Fruit fly (Drosophila melanogaster): ENCODE results near the gene mdu.

DNA sequence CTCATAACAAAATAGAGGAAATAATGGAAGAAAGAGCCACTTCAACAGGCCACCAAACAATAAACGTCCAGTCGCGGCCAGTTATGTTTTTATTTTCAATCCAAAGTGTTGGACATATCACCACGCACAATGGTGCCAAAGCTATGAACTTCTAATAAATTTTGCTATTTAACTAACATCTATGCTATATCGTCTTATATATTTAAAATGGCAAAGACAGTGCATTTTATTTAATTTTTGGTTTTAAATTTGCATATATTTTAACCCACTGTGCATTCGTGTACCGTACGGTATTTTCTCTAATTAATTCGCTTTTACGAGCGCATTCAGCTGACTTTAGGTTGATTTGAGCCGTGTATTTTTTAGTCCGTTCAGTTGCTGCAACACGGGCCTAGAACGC lies 42.6 kb upstream of the mdu start, which contains the start of gene CG15927:
- TF ChIP-seq CG12768 (GFP tag; optimal IDR thresholded peaks at IDR 0.05) = no peak
- TF ChIP-seq toe (GFP tag; optimal IDR thresholded peaks at IDR 0.05) = no peak
- no peak for TF ChIP-seq CG7101 (tag; optimal IDR thresholded peaks at IDR 0.05)
- TF ChIP-seq Clk (GFP tag; optimal IDR thresholded peaks at IDR 0.05) = no peak
- no peak for TF ChIP-seq CG14711 (tag; optimal IDR thresholded peaks at IDR 0.05)
- TF ChIP-seq Hr96 (GFP tag; optimal IDR thresholded peaks at IDR 0.05) = no peak
- no peak for TF ChIP-seq CG7045 (GFP tag; optimal IDR thresholded peaks at IDR 0.05)
- TF ChIP-seq CG5204 (GFP tag; optimal IDR thresholded peaks at IDR 0.05) = no peak

Measured in whole organism, adult.